Worm (Caenorhabditis elegans): ENCODE results near the gene ndx-3.

The ndx-3 gene

ce11 chrII:4967636-4968035 is 14.2 kb downstream of the ndx-3 start:
- no peak for TF ChIP-seq unc-62 (GFP tag; optimal IDR thresholded peaks at IDR 0.05)

ce11 chrII:4968863-4969262 is 15.5 kb downstream of the ndx-3 start, which contains the start of gene shc-2:
TSS of gene shc-2 (plus strand) at chrII:4969163.
- TF ChIP-seq unc-62 (GFP tag; optimal IDR thresholded peaks at IDR 0.05) = no peak

- no peak for TF ChIP-seq unc-62 (GFP tag; optimal IDR thresholded peaks at IDR 0.05)
These were observed 21.1 kb downstream of the ndx-3 start for ce11 chrII:4974448-4974951.

- TF ChIP-seq unc-62 (GFP tag; optimal IDR thresholded peaks at IDR 0.05) = no peak
These were observed 21.9 kb downstream of the ndx-3 start for ce11 chrII:4975311-4975710.

ce11 chrII:4981682-4982404 is 28.5 kb downstream of the ndx-3 start:
- TF ChIP-seq unc-62 (GFP tag; optimal IDR thresholded peaks at IDR 0.05) = no peak

- no peak for TF ChIP-seq unc-62 (GFP tag; optimal IDR thresholded peaks at IDR 0.05)
These were observed 30.8 kb downstream of the ndx-3 start for ce11 chrII:4984151-4984550.

- no peak for TF ChIP-seq unc-62 (GFP tag; optimal IDR thresholded peaks at IDR 0.05)
These were observed 32.6 kb downstream of the ndx-3 start for ce11 chrII:4985961-4986503.

- TF ChIP-seq unc-62 (GFP tag; optimal IDR thresholded peaks at IDR 0.05) = no peak
These were observed 33.3 kb downstream of the ndx-3 start for ce11 chrII:4986664-4987063.

ce11 chrII:4987257-4987656 is 33.9 kb downstream of the ndx-3 start:
- no peak for TF ChIP-seq unc-62 (GFP tag; optimal IDR thresholded peaks at IDR 0.05)

- TF ChIP-seq unc-62 (GFP tag; optimal IDR thresholded peaks at IDR 0.05) = no peak
These were observed 36.4 kb downstream of the ndx-3 start, which contains the start of gene T27F7.12 for ce11 chrII:4989802-4990201. TSS of gene T27F7.12 (plus strand) at chrII:4990102.

ce11 chrII:4992977-4993376 is 39.6 kb downstream of the ndx-3 start, which contains the start of gene pigb-1:
TSS of gene pigb-1 (minus strand) at chrII:4993077.
- TF ChIP-seq unc-62 (GFP tag; optimal IDR thresholded peaks at IDR 0.05) = no peak

ce11 chrII:4993530-4994192 is 40.3 kb downstream of the ndx-3 start, which contains the start of the genes eif-1 and vps-24:
TSS of gene eif-1 (minus strand) at chrII:4993580.
TSS of gene vps-24 (plus strand) at chrII:4993998.
- TF ChIP-seq unc-62 (GFP tag; optimal IDR thresholded peaks at IDR 0.05) = no peak

- TF ChIP-seq unc-62 (GFP tag; optimal IDR thresholded peaks at IDR 0.05) = no peak
These were observed 41.5 kb downstream of the ndx-3 start, which contains the start of gene rnh-1.0 for ce11 chrII:4994939-4995338. TSS of gene rnh-1.0 (plus strand) at chrII:4995327.

- TF ChIP-seq unc-62 (GFP tag; optimal IDR thresholded peaks at IDR 0.05) = no peak
These were observed 45.3 kb downstream of the ndx-3 start, which contains the start of gene F59A6.11 for ce11 chrII:4998657-4999056. TSS of gene F59A6.11 (minus strand) at chrII:4998757.

ce11 chrII:4999122-4999521 is 45.7 kb downstream of the ndx-3 start, which contains the start of gene citk-2:
TSS of gene citk-2 (plus strand) at chrII:4999520.
- no peak for TF ChIP-seq unc-62 (GFP tag; optimal IDR thresholded peaks at IDR 0.05)

ce11 chrII:5001866-5002265 is 48.5 kb downstream of the ndx-3 start:
- no peak for TF ChIP-seq unc-62 (GFP tag; optimal IDR thresholded peaks at IDR 0.05)

Measured in whole organism, dauer.